Fruit fly (Drosophila melanogaster): Measurements from ENCODE around the gene RhoL.

Gene RhoL

dm6 chr3R:9550265-9551012, 48.1 kb upstream of the RhoL start (continued):
- no peak for TF ChIP-seq pum (GFP tag; optimal IDR thresholded peaks at IDR 0.05)
- TF ChIP-seq abd-A (tag; optimal IDR thresholded peaks at IDR 0.05), result no peak
- TF ChIP-seq cad (GFP tag; optimal IDR thresholded peaks at IDR 0.05), result peak; percentile 24
- no peak for TF ChIP-seq CG14860 (GFP tag; IDR thresholded peaks at IDR 0.05; ENCODE audit: partially characterized antibody)
- TF ChIP-seq Lhr (GFP tag; optimal IDR thresholded peaks at IDR 0.05), result no peak
- no peak for TF ChIP-seq Nf-YC (tag; optimal IDR thresholded peaks at IDR 0.05)
- TF ChIP-seq CG6254 (GFP tag; optimal IDR thresholded peaks at IDR 0.05), result peak; percentile 26
- TF ChIP-seq dati (GFP tag; IDR thresholded peaks at IDR 0.05), result no peak
- TF ChIP-seq Fer3 (tag; optimal IDR thresholded peaks at IDR 0.05), result no peak
- no peak for TF ChIP-seq gsb (GFP tag; IDR thresholded peaks at IDR 0.05)
- no peak for TF ChIP-seq CG3281 (GFP tag; optimal IDR thresholded peaks at IDR 0.05)
- TF ChIP-seq CG13424 (tag; optimal IDR thresholded peaks at IDR 0.05), result peak; percentile 31
- TF ChIP-seq pnt (GFP tag; optimal IDR thresholded peaks at IDR 0.05), result no peak
- TF ChIP-seq unc-4 (GFP tag; IDR thresholded peaks at IDR 0.05; ENCODE audit: partially characterized antibody), result no peak
- TF ChIP-seq dmrt11E (tag; optimal IDR thresholded peaks at IDR 0.05), result no peak
- TF ChIP-seq Dip2 (GFP tag; IDR thresholded peaks at IDR 0.05), result no peak
- peak; percentile 1 for TF ChIP-seq PHDP (tag; optimal IDR thresholded peaks at IDR 0.05)
- TF ChIP-seq CG7839 (tag; optimal IDR thresholded peaks at IDR 0.05), result no peak
- no peak for TF ChIP-seq CG15073 (GFP tag; optimal IDR thresholded peaks at IDR 0.05)
- no peak for TF ChIP-seq CG13287 (GFP tag; IDR thresholded peaks at IDR 0.05; ENCODE audit: partially characterized antibody)
- TF ChIP-seq Trl (optimal IDR thresholded peaks at IDR 0.05), result peak; percentile 99 to 100
- peak; percentile 66 for TF ChIP-seq Trl (GFP tag; optimal IDR thresholded peaks at IDR 0.05)
- no peak for TF ChIP-seq CG43689 (GFP tag; IDR thresholded peaks at IDR 0.05)
- peak; percentile 4 for TF ChIP-seq onecut (GFP tag; IDR thresholded peaks at IDR 0.05)
- no peak for TF ChIP-seq CG10654 (GFP tag; optimal IDR thresholded peaks at IDR 0.05)
- peak; percentile 29 for TF ChIP-seq ERR (GFP tag; optimal IDR thresholded peaks at IDR 0.05)
- no peak for TF ChIP-seq CG10565 (GFP tag; optimal IDR thresholded peaks at IDR 0.05)
- no peak for TF ChIP-seq chinmo (GFP tag; IDR thresholded peaks at IDR 0.05; ENCODE audit: partially characterized antibody)
- no peak for TF ChIP-seq CG6175 (GFP tag; IDR thresholded peaks at IDR 0.05)
- TF ChIP-seq tna (GFP tag; IDR thresholded peaks at IDR 0.05; ENCODE audit: partially characterized antibody), result no peak
- TF ChIP-seq CG3847 (GFP tag; IDR thresholded peaks at IDR 0.05), result no peak
- TF ChIP-seq Hr3 (GFP tag; optimal IDR thresholded peaks at IDR 0.05), result no peak
- peak; percentile 1 for TF ChIP-seq dmrt99B (tag; optimal IDR thresholded peaks at IDR 0.05)
- no peak for TF ChIP-seq CG17186 (GFP tag; optimal IDR thresholded peaks at IDR 0.05)
- TF ChIP-seq C15 (GFP tag; IDR thresholded peaks at IDR 0.05), result no peak
- TF ChIP-seq zfh1 (GFP tag; IDR thresholded peaks at IDR 0.05), result no peak
- TF ChIP-seq NFAT (GFP tag; IDR thresholded peaks at IDR 0.05), result no peak
- no peak for TF ChIP-seq CG10209 (GFP tag; optimal IDR thresholded peaks at IDR 0.05)
- no peak for TF ChIP-seq emc (GFP tag; optimal IDR thresholded peaks at IDR 0.05)
- TF ChIP-seq ab (GFP tag; optimal IDR thresholded peaks at IDR 0.05), result no peak
- TF ChIP-seq CG17829 (tag; optimal IDR thresholded peaks at IDR 0.05), result no peak
- no peak for TF ChIP-seq Usf (GFP tag; optimal IDR thresholded peaks at IDR 0.05)
- TF ChIP-seq CG1603 (tag; optimal IDR thresholded peaks at IDR 0.05), result no peak
- TF ChIP-seq lab (GFP tag; optimal IDR thresholded peaks at IDR 0.05), result peak; percentile 36
- no peak for TF ChIP-seq CG13624 (GFP tag; optimal IDR thresholded peaks at IDR 0.05)
- no peak for TF ChIP-seq CG13894 (tag; optimal IDR thresholded peaks at IDR 0.05)
- peak; percentile 66 for TF ChIP-seq Med (GFP tag)
- TF ChIP-seq bsh (GFP tag; optimal IDR thresholded peaks at IDR 0.05), result peak in 1 of 2 experiments; percentile 16
